Fruit fly (Drosophila melanogaster): ENCODE measurements around the gene Gr39b.
A peak's percentile ranks its signal among the peaks of the same experiment; 100 is the strongest.

The Gr39b gene

DNA sequence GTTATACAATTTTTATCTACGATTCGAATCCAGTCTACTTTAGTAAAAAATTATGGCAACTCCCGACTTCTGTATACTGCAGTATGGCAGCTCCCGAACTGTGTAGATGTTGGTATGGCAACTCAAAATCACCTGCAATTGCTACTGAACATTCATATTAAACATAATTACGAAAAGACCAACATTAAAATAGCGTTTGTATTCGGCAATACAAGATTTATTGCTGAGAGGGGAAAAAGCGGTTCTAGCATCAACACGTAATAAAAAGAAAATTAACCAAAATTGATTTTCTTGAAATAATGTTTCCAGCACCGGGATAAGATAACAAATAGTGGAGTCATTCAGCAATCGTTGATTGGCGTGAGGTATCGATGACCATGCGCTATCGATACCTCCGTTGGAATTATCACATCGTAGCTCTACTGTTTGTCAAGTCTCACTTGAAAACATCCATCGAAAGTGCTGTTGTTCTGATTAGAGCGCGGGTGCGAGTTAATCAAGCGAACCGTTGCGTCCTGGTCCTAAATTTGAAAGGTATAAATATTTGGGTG, 25.2 kb downstream of the Gr39b start, which contains the start of gene Tsp39D (continued):
- TF ChIP-seq her (GFP tag; optimal IDR thresholded peaks at IDR 0.05), result no peak
- TF ChIP-seq Usf (GFP tag; optimal IDR thresholded peaks at IDR 0.05), result no peak
- TF ChIP-seq z (GFP tag; IDR thresholded peaks at IDR 0.05), result no peak
- no peak for TF ChIP-seq CG6689 (GFP tag; IDR thresholded peaks at IDR 0.05)
- TF ChIP-seq HLH4C (GFP tag; IDR thresholded peaks at IDR 0.05; ENCODE audit: partially characterized antibody), result peak; percentile 93
- peak; percentile 31 for TF ChIP-seq CG17829 (tag; optimal IDR thresholded peaks at IDR 0.05)
- no peak for TF ChIP-seq BtbVII (GFP tag; optimal IDR thresholded peaks at IDR 0.05)
- no peak for TF ChIP-seq CG13624 (GFP tag; optimal IDR thresholded peaks at IDR 0.05)
- TF ChIP-seq insv (GFP tag; optimal IDR thresholded peaks at IDR 0.05), result peak in 1 of 2 experiments; percentile 94
- no peak for TF ChIP-seq CG10431 (GFP tag; optimal IDR thresholded peaks at IDR 0.05)
- TF ChIP-seq CG4617 (GFP tag; optimal IDR thresholded peaks at IDR 0.05; ENCODE audit: borderline replicate concordance), result peak; percentile 27
- no peak for TF ChIP-seq pros (GFP tag; optimal IDR thresholded peaks at IDR 0.05)
- no peak for TF ChIP-seq CG7556 (GFP tag; optimal IDR thresholded peaks at IDR 0.05)
- no peak for TF ChIP-seq gcm2 (GFP tag; optimal IDR thresholded peaks at IDR 0.05)
- peak; percentile 32 for TF ChIP-seq CG2712 (tag; optimal IDR thresholded peaks at IDR 0.05)
- TF ChIP-seq Trl (optimal IDR thresholded peaks at IDR 0.05), result no peak
- no peak for TF ChIP-seq Trl (GFP tag; optimal IDR thresholded peaks at IDR 0.05)
- no peak for TF ChIP-seq CG8281 (tag; optimal IDR thresholded peaks at IDR 0.05)
- peak; percentile 24 for TF ChIP-seq kay (GFP tag; optimal IDR thresholded peaks at IDR 0.05)
- no peak for TF ChIP-seq CG6854 (GFP tag; optimal IDR thresholded peaks at IDR 0.05)
- no peak for TF ChIP-seq CG6765 (GFP tag; optimal IDR thresholded peaks at IDR 0.05)
- peak; percentile 86 for TF ChIP-seq CG12659 (GFP tag; optimal IDR thresholded peaks at IDR 0.05)
- TF ChIP-seq Adf1 (GFP tag; IDR thresholded peaks at IDR 0.05), result no peak
- no peak for TF ChIP-seq Chrac-16 (GFP tag; optimal IDR thresholded peaks at IDR 0.05)
- TF ChIP-seq hth (optimal IDR thresholded peaks at IDR 0.05), result no peak
- TF ChIP-seq cwo (GFP tag; optimal IDR thresholded peaks at IDR 0.05), result no peak
- no peak for TF ChIP-seq CG3726 (GFP tag; IDR thresholded peaks at IDR 0.05)
- TF ChIP-seq CG2678 (tag; optimal IDR thresholded peaks at IDR 0.05), result no peak
- TF ChIP-seq CG18476 (GFP tag; optimal IDR thresholded peaks at IDR 0.05), result no peak
- no peak for TF ChIP-seq aop (GFP tag; IDR thresholded peaks at IDR 0.05)
- no peak for TF ChIP-seq toy (GFP tag; IDR thresholded peaks at IDR 0.05)
- TF ChIP-seq luna (GFP tag; optimal IDR thresholded peaks at IDR 0.05), result no peak
- no peak for TF ChIP-seq Drgx (GFP tag; IDR thresholded peaks at IDR 0.05)
- TF ChIP-seq lab (GFP tag; optimal IDR thresholded peaks at IDR 0.05), result no peak
- no peak for TF ChIP-seq CG6683 (GFP tag; optimal IDR thresholded peaks at IDR 0.05)
- TF ChIP-seq CG11560 (tag; IDR thresholded peaks at IDR 0.05), result no peak
- no peak for TF ChIP-seq CG1024 (GFP tag; IDR thresholded peaks at IDR 0.05)
- TF ChIP-seq chn (GFP tag; optimal IDR thresholded peaks at IDR 0.05), result no peak
- no peak for TF ChIP-seq lov (optimal IDR thresholded peaks at IDR 0.05)
- no peak for TF ChIP-seq lov (GFP tag; IDR thresholded peaks at IDR 0.05)
- TF ChIP-seq CG9727 (GFP tag; optimal IDR thresholded peaks at IDR 0.05), result no peak
- TF ChIP-seq zfh2 (GFP tag; optimal IDR thresholded peaks at IDR 0.05), result no peak
- TF ChIP-seq CG11504 (tag; optimal IDR thresholded peaks at IDR 0.05), result peak; percentile 54
- no peak for TF ChIP-seq CG4730 (GFP tag; IDR thresholded peaks at IDR 0.05)
- no peak for TF ChIP-seq gcm (GFP tag; optimal IDR thresholded peaks at IDR 0.05)
- TF ChIP-seq CG17186 (GFP tag; optimal IDR thresholded peaks at IDR 0.05), result peak; percentile 37
- TF ChIP-seq CG9817 (tag; optimal IDR thresholded peaks at IDR 0.05), result no peak
- no peak for TF ChIP-seq CG14014 (GFP tag; IDR thresholded peaks at IDR 0.05)
- no peak for TF ChIP-seq CG2875 (GFP tag; optimal IDR thresholded peaks at IDR 0.05)
- no peak for TF ChIP-seq slp2 (GFP tag; optimal IDR thresholded peaks at IDR 0.05)
- no peak for TF ChIP-seq btn (GFP tag; optimal IDR thresholded peaks at IDR 0.05)
- no peak for TF ChIP-seq gsb (GFP tag; IDR thresholded peaks at IDR 0.05)
- TF ChIP-seq sens (GFP tag), result peak; percentile 90
